Worm (Caenorhabditis elegans) whole organism, L1 larva: ENCODE data around the gene soc-1.

Experiments used
- C16A3.4 ChIP-seq: fragments of 150-350 bp; optimal IDR thresholded peaks from 2 replicates; lab custom pipeline; 2014; ENCODE audit warnings: missing biosample characterization, missing genetic modification characterization
- C34B4.2 ChIP-seq: sonication (generic microtip); optimal IDR thresholded peaks from 2 replicates; lab custom pipeline; 2017; ENCODE audit warnings: mild to moderate bottlenecking, missing genetic modification characterization, missing compliant biosample characterization
- aha-1 ChIP-seq: fragments of 150-350 bp; optimal IDR thresholded peaks from 2 replicates; lab custom pipeline; 2014; ENCODE audit warnings: missing biosample characterization, missing genetic modification characterization
- aly-2 ChIP-seq: fragments of 150-350 bp; optimal IDR thresholded peaks from 2 replicates; lab custom pipeline; 2014; ENCODE audit warnings: missing biosample characterization, missing genetic modification characterization
- blmp-1 ChIP-seq: fragments of 150-350 bp; optimal IDR thresholded peaks from 2 replicates; lab custom pipeline; 2014; ENCODE audit warnings: missing biosample characterization, missing genetic modification characterization
- ceh-63 ChIP-seq: fragments of 200-800 bp; sonication (Bioruptor generic); optimal IDR thresholded peaks from 2 replicates; lab custom pipeline; 2018; ENCODE audit warnings: mild to moderate bottlenecking, missing genetic modification characterization, missing compliant biosample characterization
- ceh-82 ChIP-seq, 3 experiments: fragments of 150-350 bp in 1 of 3; sonication (generic microtip) in 2 of 3; optimal IDR thresholded peaks; 2 replicates each; lab custom pipeline; 2014 to 2017; ENCODE audit warnings: missing biosample characterization in 3 of 3, missing genetic modification characterization in 3 of 3
- dsc-1 ChIP-seq: sonication (generic microtip); optimal IDR thresholded peaks from 2 replicates; lab custom pipeline; 2016; ENCODE audit warnings: mild to moderate bottlenecking, missing genetic modification characterization, missing compliant biosample characterization
- efl-1 ChIP-seq, 4 experiments: fragments of 150-350 bp; optimal IDR thresholded peaks in 3 of 4; peaks in 1 of 4; 1 replicate in 1 of 4; 2 replicates in 3 of 4; lab custom pipeline; 2014; ENCODE audit warnings: missing biosample characterization in 2 of 4, missing genetic modification characterization in 2 of 4, missing genetic modification reagents in 2 of 4
- elt-2 ChIP-seq: sonication (generic microtip); optimal IDR thresholded peaks from 2 replicates; lab custom pipeline; 2016; ENCODE audit warnings: missing genetic modification characterization, mild to moderate bottlenecking, inconsistent platforms, missing compliant biosample characterization, missing genetic modification reagents
- ets-5 ChIP-seq: fragments of 200-800 bp; sonication (Bioruptor generic); IDR thresholded peaks from 2 replicates; pipeline ENCODE4 v1.3.6; 2022; ENCODE audit warnings: missing genetic modification characterization, missing compliant biosample characterization
- fkh-10 ChIP-seq: sonication (generic microtip); optimal IDR thresholded peaks from 2 replicates; lab custom pipeline; 2017; ENCODE audit warnings: missing biosample characterization, missing genetic modification reagents, missing genetic modification characterization
- fkh-4 ChIP-seq: sonication (generic microtip); optimal IDR thresholded peaks from 2 replicates; lab custom pipeline; 2016; ENCODE audit warnings: missing compliant biosample characterization, missing genetic modification characterization, borderline replicate concordance
- fkh-8 ChIP-seq: sonication (generic microtip); optimal IDR thresholded peaks from 2 replicates; lab custom pipeline; 2016; ENCODE audit warnings: mild to moderate bottlenecking, missing genetic modification characterization, missing compliant biosample characterization
- fos-1 ChIP-seq: fragments of 150-350 bp; optimal IDR thresholded peaks from 2 replicates; lab custom pipeline; 2014; ENCODE audit warnings: missing biosample characterization, missing genetic modification characterization
- hlh-17 ChIP-seq: fragments of 200-800 bp; sonication (Bioruptor generic); optimal IDR thresholded peaks from 2 replicates; lab custom pipeline; 2018; ENCODE audit warnings: missing genetic modification characterization, mild to moderate bottlenecking, missing compliant biosample characterization, moderate library complexity, borderline replicate concordance
- hlh-4 ChIP-seq: sonication (generic microtip); optimal IDR thresholded peaks from 2 replicates; lab custom pipeline; 2016; ENCODE audit warnings: mild to moderate bottlenecking, missing genetic modification characterization, missing compliant biosample characterization
- hpl-2 ChIP-seq: fragments of 150-350 bp; optimal IDR thresholded peaks from 2 replicates; lab custom pipeline; 2014; ENCODE audit warnings: missing biosample characterization, missing genetic modification reagents, missing genetic modification characterization
- isw-1 ChIP-seq: fragments of 200-800 bp; sonication (Bioruptor generic); IDR thresholded peaks from 2 replicates; pipeline ENCODE4 v1.3.6; 2022; ENCODE audit warnings: missing genetic modification characterization, missing compliant biosample characterization
- jun-1 ChIP-seq: fragments of 150-350 bp; optimal IDR thresholded peaks from 2 replicates; lab custom pipeline; 2014; ENCODE audit warnings: missing biosample characterization, missing genetic modification reagents, missing genetic modification characterization
- lin-13 ChIP-seq: fragments of 150-350 bp; optimal IDR thresholded peaks from 2 replicates; lab custom pipeline; 2014; ENCODE audit warnings: missing biosample characterization, missing genetic modification reagents, missing genetic modification characterization
- lin-14 ChIP-seq: fragments of 200-800 bp; sonication (Bioruptor generic); optimal IDR thresholded peaks from 2 replicates; lab custom pipeline; 2018; ENCODE audit warnings: mild to moderate bottlenecking, missing genetic modification characterization, moderate library complexity, missing compliant biosample characterization
- lin-35 ChIP-seq, 2 experiments: fragments of 150-350 bp; optimal IDR thresholded peaks; 2 replicates each; lab custom pipeline; 2014; ENCODE audit warnings: missing biosample characterization in 2 of 2, missing genetic modification characterization in 2 of 2, missing genetic modification reagents in 2 of 2
- lin-39 ChIP-seq: fragments of 150-350 bp; optimal IDR thresholded peaks from 2 replicates; lab custom pipeline; 2014; ENCODE audit warnings: missing biosample characterization, missing genetic modification reagents, missing genetic modification characterization
- lir-3 ChIP-seq: sonication (generic microtip); optimal IDR thresholded peaks from 2 replicates; lab custom pipeline; 2016; ENCODE audit warnings: mild to moderate bottlenecking, missing genetic modification characterization, moderate library complexity, missing compliant biosample characterization; ENCODE audit not compliant: poor library complexity
- lsy-2 ChIP-seq, 2 experiments: fragments of 150-350 bp; optimal IDR thresholded peaks; 2 replicates each; lab custom pipeline; 2014; ENCODE audit warnings: missing biosample characterization in 2 of 2, missing genetic modification characterization in 2 of 2
- mdl-1 ChIP-seq, 2 experiments: fragments of 150-350 bp; optimal IDR thresholded peaks; 2 replicates each; lab custom pipeline; 2014 to 2017; ENCODE audit warnings: missing biosample characterization in 2 of 2, missing genetic modification characterization in 2 of 2, inconsistent platforms in 1 of 2
- nhr-11 ChIP-seq: fragments of 150-350 bp; optimal IDR thresholded peaks from 2 replicates; lab custom pipeline; 2014; ENCODE audit warnings: missing biosample characterization, missing genetic modification characterization
- nhr-19 ChIP-seq: fragments of 200-800 bp; sonication (Bioruptor generic); conservative IDR thresholded peaks from 2 replicates; pipeline ENCODE4 v1.3.6; 2022; ENCODE audit warnings: missing genetic modification characterization, missing compliant biosample characterization
- nhr-20 ChIP-seq: sonication (generic microtip); optimal IDR thresholded peaks from 2 replicates; lab custom pipeline; 2016; ENCODE audit warnings: mild to moderate bottlenecking, missing genetic modification characterization, missing compliant biosample characterization
- nhr-71 ChIP-seq: sonication (generic microtip); optimal IDR thresholded peaks from 2 replicates; lab custom pipeline; 2016; ENCODE audit warnings: mild to moderate bottlenecking, missing genetic modification characterization, moderate library complexity, missing compliant biosample characterization
- nhr-76 ChIP-seq: sonication (generic microtip); optimal IDR thresholded peaks from 2 replicates; lab custom pipeline; 2017; ENCODE audit warnings: missing biosample characterization, missing genetic modification characterization
- nhr-77 ChIP-seq: fragments of 150-350 bp; optimal IDR thresholded peaks from 2 replicates; lab custom pipeline; 2014; ENCODE audit warnings: missing biosample characterization, missing genetic modification characterization
- nhr-84 ChIP-seq: sonication (generic microtip); optimal IDR thresholded peaks from 2 replicates; lab custom pipeline; 2017; ENCODE audit warnings: missing biosample characterization, missing genetic modification characterization
- nhr-85 ChIP-seq: sonication (generic microtip); peaks from one replicate; lab custom pipeline; 2016; ENCODE audit warnings: missing genetic modification characterization, inconsistent platforms, missing compliant biosample characterization
- rnt-1 ChIP-seq: sonication (generic microtip); optimal IDR thresholded peaks from 2 replicates; lab custom pipeline; 2016; ENCODE audit warnings: mild to moderate bottlenecking, missing genetic modification characterization, moderate library complexity, missing compliant biosample characterization
- skn-1 ChIP-seq: fragments of 150-350 bp; optimal IDR thresholded peaks from 2 replicates; lab custom pipeline; 2014; ENCODE audit warnings: missing biosample characterization, missing genetic modification characterization
- snu-23 ChIP-seq: sonication (generic microtip); optimal IDR thresholded peaks from 2 replicates; lab custom pipeline; 2016; ENCODE audit warnings: missing genetic modification characterization, missing compliant biosample characterization
- sup-37 ChIP-seq: fragments of 200-800 bp; sonication (Bioruptor generic); optimal IDR thresholded peaks from 2 replicates; lab custom pipeline; 2018; ENCODE audit warnings: mild to moderate bottlenecking, missing genetic modification characterization, missing compliant biosample characterization
- tbx-2 ChIP-seq: sonication (generic microtip); optimal IDR thresholded peaks from 2 replicates; lab custom pipeline; 2016; ENCODE audit warnings: missing genetic modification characterization, missing compliant biosample characterization
- tlp-1 ChIP-seq: fragments of 150-350 bp; optimal IDR thresholded peaks from 2 replicates; lab custom pipeline; 2014; ENCODE audit warnings: missing biosample characterization, missing genetic modification characterization
- unc-130 ChIP-seq: fragments of 150-350 bp; optimal IDR thresholded peaks from 2 replicates; lab custom pipeline; 2017; ENCODE audit warnings: missing biosample characterization, missing genetic modification characterization, inconsistent platforms
- unc-62 ChIP-seq: fragments of 150-350 bp; optimal IDR thresholded peaks from 2 replicates; lab custom pipeline; 2014; ENCODE audit warnings: missing biosample characterization, missing genetic modification reagents, missing genetic modification characterization
- unc-86 ChIP-seq: sonication (generic microtip); optimal IDR thresholded peaks from 2 replicates; lab custom pipeline; 2016; ENCODE audit warnings: missing genetic modification characterization, missing compliant biosample characterization
- unc-98 ChIP-seq: fragments of 200-800 bp; sonication (Bioruptor generic); IDR thresholded peaks from 2 replicates; pipeline ENCODE4 v1.3.6; 2022; ENCODE audit warnings: missing genetic modification characterization, missing compliant biosample characterization
- vab-15 ChIP-seq: sonication (generic microtip); optimal IDR thresholded peaks from 2 replicates; lab custom pipeline; 2017; ENCODE audit warnings: missing genotype, mild to moderate bottlenecking, missing genetic modification characterization, missing compliant biosample characterization
- zip-4 ChIP-seq: fragments of 200-800 bp; sonication (Bioruptor generic); optimal IDR thresholded peaks from 2 replicates; lab custom pipeline; 2018; ENCODE audit warnings: mild to moderate bottlenecking, missing genetic modification characterization, moderate library complexity, missing compliant biosample characterization
- ztf-11 ChIP-seq, 2 experiments: sonication (generic microtip); optimal IDR thresholded peaks; 2 replicates each; lab custom pipeline; 2016 to 2017; ENCODE audit warnings: missing genetic modification characterization in 2 of 2, missing biosample characterization in 1 of 2, missing compliant biosample characterization in 1 of 2
- ztf-4 ChIP-seq: fragments of 150-350 bp; optimal IDR thresholded peaks from 2 replicates; lab custom pipeline; 2014; ENCODE audit warnings: missing biosample characterization, missing genetic modification characterization

The soc-1 gene

ce11 chrV:4693282-4693588, 50.5 kb downstream of the soc-1 start (continued):
- TF ChIP-seq nhr-84, result no peak
- no peak for TF ChIP-seq efl-1 (optimal IDR thresholded peaks at IDR 0.05; lab: Kevin White, UChicago)
- no peak for TF ChIP-seq efl-1 (GFP tag; optimal IDR thresholded peaks at IDR 0.05 in 1 of 2; lab: Kevin White, UChicago)
- no peak for TF ChIP-seq lin-13 (GFP tag; lab: Kevin White, UChicago)
- TF ChIP-seq aly-2 (tag; lab: Kevin White, UChicago), result no peak
- no peak for TF ChIP-seq zip-4 (GFP tag; lab: Kevin White, UChicago)
- no peak for TF ChIP-seq C34B4.2 (tag; lab: Kevin White, UChicago)
- peak; percentile 61 for TF ChIP-seq nhr-20 (tag; lab: Kevin White, UChicago)
- no peak for TF ChIP-seq unc-98 (GFP tag; lab: Robert Waterston, UW)
- TF ChIP-seq fkh-10 (GFP tag; lab: Kevin White, UChicago), result no peak
- no peak for TF ChIP-seq fkh-8 (tag; lab: Kevin White, UChicago)
- no peak for TF ChIP-seq hpl-2 (GFP tag; lab: Kevin White, UChicago)
- TF ChIP-seq hlh-17 (GFP tag; lab: Kevin White, UChicago), result no peak
- TF ChIP-seq lsy-2 (tag; optimal IDR thresholded peaks at IDR 0.05; lab: Kevin White, UChicago), result peak; percentile 28 to 56
- no peak for TF ChIP-seq tlp-1 (tag; lab: Kevin White, UChicago)
- TF ChIP-seq ztf-4, result no peak
- no peak for TF ChIP-seq ztf-11 (tag; optimal IDR thresholded peaks at IDR 0.05; lab: Kevin White, UChicago)
- peak; percentile 69 for TF ChIP-seq lin-14
- no peak for TF ChIP-seq fos-1 (tag; lab: Kevin White, UChicago)
- no peak for TF ChIP-seq dsc-1 (tag; lab: Kevin White, UChicago)
- peak; percentile 32 for TF ChIP-seq unc-130 (tag; lab: Kevin White, UChicago)
- no peak for TF ChIP-seq lin-35 (GFP tag; optimal IDR thresholded peaks at IDR 0.05; lab: Kevin White, UChicago)
- no peak for TF ChIP-seq ceh-82 (tag; optimal IDR thresholded peaks at IDR 0.05; lab: Kevin White, UChicago)
- TF ChIP-seq unc-62 (GFP tag; lab: Kevin White, UChicago), result no peak
- no peak for TF ChIP-seq ets-5 (GFP tag; lab: Robert Waterston, UW)
- no peak for TF ChIP-seq skn-1
- no peak for TF ChIP-seq isw-1 (GFP tag; lab: Robert Waterston, UW)
- TF ChIP-seq nhr-76 (tag; lab: Kevin White, UChicago), result no peak
- TF ChIP-seq jun-1 (tag; lab: Kevin White, UChicago), result no peak
- no peak for TF ChIP-seq aha-1
- TF ChIP-seq nhr-71 (tag; lab: Kevin White, UChicago), result peak; percentile 64
- no peak for TF ChIP-seq elt-2
- TF ChIP-seq blmp-1 (tag; lab: Kevin White, UChicago), result no peak
- no peak for TF ChIP-seq fkh-4
- no peak for TF ChIP-seq ceh-63 (GFP tag; lab: Kevin White, UChicago)

- TF ChIP-seq ztf-4 (peak; percentile 24), nhr-20 (tag; lab: Kevin White, UChicago) (peak; percentile 35), nhr-19 (peak; percentile 46), lir-3 (tag; lab: Kevin White, UChicago) (peak; percentile 57), lin-39 (tag; lab: Kevin White, UChicago) (peak; percentile 27), lsy-2 (tag; optimal IDR thresholded peaks at IDR 0.05; lab: Kevin White, UChicago) (peak; percentile 9 to 62), nhr-85 (tag; lab: Kevin White, UChicago) (peak; percentile 66), unc-86 (tag; lab: Kevin White, UChicago) (no peak), hlh-4 (no peak), sup-37 (peak; percentile 43), nhr-71 (tag; lab: Kevin White, UChicago) (peak; percentile 65), snu-23 (peak; percentile 11), dsc-1 (tag; lab: Kevin White, UChicago) (no peak), efl-1 (optimal IDR thresholded peaks at IDR 0.05; lab: Kevin White, UChicago) (no peak), efl-1 (GFP tag; optimal IDR thresholded peaks at IDR 0.05 in 1 of 2; lab: Kevin White, UChicago) (peak in 1 of 2 experiments; percentile 84), lin-14 (peak; percentile 56), rnt-1 (tag; lab: Kevin White, UChicago) (peak; percentile 15), tbx-2 (peak; percentile 14), tlp-1 (tag; lab: Kevin White, UChicago) (no peak), nhr-11 (tag; lab: Kevin White, UChicago) (peak; percentile 55), vab-15 (tag; lab: Kevin White, UChicago) (peak; percentile 68), C16A3.4 (no peak), blmp-1 (tag; lab: Kevin White, UChicago) (peak; percentile 16), mdl-1 (tag; optimal IDR thresholded peaks at IDR 0.05; lab: Kevin White, UChicago) (peak in 1 of 2 experiments; percentile 23), nhr-77 (tag; lab: Kevin White, UChicago) (no peak)
These were observed 51.8 kb downstream of the soc-1 start for ce11 chrV:4694466-4695092.
